Fruit fly (Drosophila melanogaster) whole organism, larva: ENCODE data around the gene PlexA.

Experiments
- noc ChIP-seq: fragments of 200-800 bp; sonication (Bioruptor generic); optimal IDR thresholded peaks from 3 replicates; lab custom pipeline; 2019; ENCODE audit warnings: missing biosample characterization, mild to moderate bottlenecking, missing genetic modification characterization, moderate library complexity

Gene PlexA

dm6 chr4:1026117-1026743 is 671 bp downstream of the PlexA start:
- TF ChIP-seq noc (tag; lab: Kevin White, UChicago) = no peak

- TF ChIP-seq noc (tag; lab: Kevin White, UChicago) = no peak
Measured at dm6 chr4:1025101-1025500, 1.8 kb downstream of the PlexA start.

- TF ChIP-seq noc (tag; lab: Kevin White, UChicago) = no peak
Measured at dm6 chr4:1008444-1008843, 18.5 kb downstream of the PlexA start.

dm6 chr4:995958-996357 is 30.9 kb downstream of the PlexA start:
- no peak for TF ChIP-seq noc (tag; lab: Kevin White, UChicago)

dm6 chr4:989058-989770 is 37.7 kb downstream of the PlexA start, which contains the start of gene toy:
Gene toy, plus strand, starts transcription at chr4:989725.
- TF ChIP-seq noc (tag; lab: Kevin White, UChicago) = no peak

- no peak for TF ChIP-seq noc (tag; lab: Kevin White, UChicago)
Measured at dm6 chr4:988379-988778, 38.5 kb downstream of the PlexA start.

dm6 chr4:984755-985154 is 42.1 kb downstream of the PlexA start:
- TF ChIP-seq noc (tag; lab: Kevin White, UChicago) = no peak

dm6 chr4:982791-983407 is 44.0 kb downstream of the PlexA start:
- no peak for TF ChIP-seq noc (tag; lab: Kevin White, UChicago)

- TF ChIP-seq noc (tag; lab: Kevin White, UChicago) = no peak
Measured at dm6 chr4:981157-981556, 45.7 kb downstream of the PlexA start.

dm6 chr4:980475-980856 is 46.4 kb downstream of the PlexA start:
- no peak for TF ChIP-seq noc (tag; lab: Kevin White, UChicago)

dm6 chr4:979634-980474 is 47.0 kb downstream of the PlexA start:
- no peak for TF ChIP-seq noc (tag; lab: Kevin White, UChicago)

- no peak for TF ChIP-seq noc (tag; lab: Kevin White, UChicago)
Measured at dm6 chr4:978439-978911, 48.4 kb downstream of the PlexA start, which contains the start of gene fuss. Gene fuss, minus strand, starts transcription at chr4:978489.

- TF ChIP-seq noc (tag; lab: Kevin White, UChicago) = no peak
Measured at dm6 chr4:976569-976968, 50.3 kb downstream of the PlexA start.

- TF ChIP-seq noc (tag; lab: Kevin White, UChicago) = no peak
Measured at dm6 chr4:974632-975031, 52.3 kb downstream of the PlexA start.

- TF ChIP-seq noc (tag; lab: Kevin White, UChicago) = no peak
Measured at dm6 chr4:971084-971483, 55.8 kb downstream of the PlexA start.

- TF ChIP-seq noc (tag; lab: Kevin White, UChicago) = no peak
Measured at dm6 chr4:963717-964116, 63.2 kb downstream of the PlexA start.
